Worm (Caenorhabditis elegans) whole organism, L1 larva: ENCODE measurements around the gene irld-14.

Source experiments
- aly-2 ChIP-seq: fragments of 150-350 bp; optimal IDR thresholded peaks from 2 replicates; lab custom pipeline; 2014; ENCODE audit warnings: missing biosample characterization, missing genetic modification characterization
- ama-1 ChIP-seq: fragments of 150-350 bp; optimal IDR thresholded peaks from 2 replicates; lab custom pipeline; 2014
- blmp-1 ChIP-seq: fragments of 150-350 bp; optimal IDR thresholded peaks from 2 replicates; lab custom pipeline; 2014; ENCODE audit warnings: missing biosample characterization, missing genetic modification characterization
- elt-3 ChIP-seq, 6 experiments: fragments of 150-350 bp in 1 of 6; sonication (generic microtip); optimal IDR thresholded peaks; 2 replicates each; lab custom pipeline; 2017 to 2018; ENCODE audit warnings: missing biosample characterization in 6 of 6, missing genetic modification characterization in 6 of 6, inconsistent platforms in 1 of 6
- nhr-11 ChIP-seq: fragments of 150-350 bp; optimal IDR thresholded peaks from 2 replicates; lab custom pipeline; 2014; ENCODE audit warnings: missing biosample characterization, missing genetic modification characterization
- nhr-237 ChIP-seq: fragments of 150-350 bp; optimal IDR thresholded peaks from 2 replicates; lab custom pipeline; 2014; ENCODE audit warnings: missing biosample characterization, missing genetic modification characterization
- nhr-28 ChIP-seq: fragments of 150-350 bp; optimal IDR thresholded peaks from 2 replicates; lab custom pipeline; 2014; ENCODE audit warnings: missing biosample characterization, missing genetic modification characterization
- pag-3 ChIP-seq: sonication (generic microtip); optimal IDR thresholded peaks from 2 replicates; lab custom pipeline; 2017; ENCODE audit warnings: missing genetic modification characterization, mild to moderate bottlenecking, missing compliant biosample characterization, antibody characterized with exemption, borderline replicate concordance; ENCODE audit not compliant: insufficient read depth
- snu-23 ChIP-seq: sonication (generic microtip); optimal IDR thresholded peaks from 2 replicates; lab custom pipeline; 2016; ENCODE audit warnings: missing genetic modification characterization, missing compliant biosample characterization
- unc-62 ChIP-seq: fragments of 150-350 bp; optimal IDR thresholded peaks from 2 replicates; lab custom pipeline; 2014; ENCODE audit warnings: missing biosample characterization, missing genetic modification reagents, missing genetic modification characterization
- zag-1 ChIP-seq: fragments of 150-350 bp; optimal IDR thresholded peaks from 2 replicates; lab custom pipeline; 2014; ENCODE audit warnings: missing biosample characterization, missing genetic modification characterization

- TF ChIP-seq nhr-237 = no peak
- peak; percentile 56 for TF ChIP-seq snu-23 (GFP tag; lab: Kevin White, UChicago)
- TF ChIP-seq blmp-1 (tag; lab: Kevin White, UChicago) = no peak
- no peak for TF ChIP-seq pag-3 (tag; lab: Kevin White, UChicago)
- TF ChIP-seq ama-1 = no peak
- no peak for TF ChIP-seq aly-2 (tag; lab: Kevin White, UChicago)
- TF ChIP-seq zag-1 = no peak
- no peak for TF ChIP-seq nhr-28
- TF ChIP-seq nhr-11 (tag; lab: Kevin White, UChicago) = no peak
- no peak for TF ChIP-seq unc-62
- peak in 1 of 6 experiments; percentile 7 for TF ChIP-seq elt-3 (tag; optimal IDR thresholded peaks at IDR 0.05; lab: Kevin White, UChicago)
Observed at ce11 chrV:14990843-14991242, 5.5 kb upstream of the irld-14 start, which contains the start of the genes cdt-2 and T01C3.2.
